Fruit fly (Drosophila melanogaster) whole organism, pupa: Measurements from ENCODE around the gene tay.
A peak's percentile ranks its signal among the peaks of the same experiment; 100 is the strongest.

Source experiments
- CG12605 ChIP-seq: fragments of 200-800 bp; sonication (Bioruptor generic); IDR thresholded peaks from 2 replicates; pipeline ENCODE4 v1.3.6; 2022; ENCODE audit warnings: missing biosample characterization, missing genetic modification characterization
- CG14655 ChIP-seq: fragments of 200-800 bp; sonication (Bioruptor generic); optimal IDR thresholded peaks from 3 replicates; lab custom pipeline; 2017; ENCODE audit warnings: mild to moderate bottlenecking, missing biosample characterization, missing genetic modification reagents, missing genetic modification characterization
- CG15710 ChIP-seq: fragments of 200-800 bp; sonication (Bioruptor generic); optimal IDR thresholded peaks from 2 replicates; lab custom pipeline; 2018; ENCODE audit warnings: missing biosample characterization, mild to moderate bottlenecking, missing genetic modification characterization, moderate library complexity
- CG17806 ChIP-seq: fragments of 200-800 bp; sonication (Bioruptor generic); optimal IDR thresholded peaks from 2 replicates; lab custom pipeline; 2018; ENCODE audit warnings: missing biosample characterization, mild to moderate bottlenecking, missing genetic modification characterization, moderate library complexity
- CG32121 ChIP-seq: fragments of 200-800 bp; sonication (Bioruptor generic); IDR thresholded peaks from 2 replicates; pipeline ENCODE4 v1.3.6; 2022; ENCODE audit warnings: missing biosample characterization, missing genetic modification characterization
- CG34367 ChIP-seq: fragments of 200-800 bp; sonication (Bioruptor generic); optimal IDR thresholded peaks from 2 replicates; lab custom pipeline; 2018; ENCODE audit warnings: missing biosample characterization, mild to moderate bottlenecking, missing genetic modification characterization
- CG4496 ChIP-seq: fragments of 200-800 bp; sonication (Bioruptor generic); IDR thresholded peaks from 3 replicates; pipeline ENCODE4 v1.3.6; 2022; ENCODE audit warnings: missing biosample characterization, missing genetic modification characterization
- D1 ChIP-seq: fragments of 200-800 bp; sonication (Bioruptor generic); optimal IDR thresholded peaks from 2 replicates; lab custom pipeline; 2018; ENCODE audit warnings: missing biosample characterization, mild to moderate bottlenecking, missing genetic modification characterization, moderate library complexity
- EcR ChIP-seq: fragments of 200-800 bp; sonication (Bioruptor generic); optimal IDR thresholded peaks from 3 replicates; lab custom pipeline; 2019; ENCODE audit warnings: missing biosample characterization, missing genetic modification characterization, mild to moderate bottlenecking, moderate library complexity, missing genetic modification reagents
- Ets98B ChIP-seq: fragments of 200-800 bp; sonication (Bioruptor generic); IDR thresholded peaks from 2 replicates; pipeline ENCODE4 v1.3.6; 2022; ENCODE audit warnings: missing biosample characterization, missing genetic modification characterization
- Pif1B ChIP-seq: fragments of 200-800 bp; sonication (Bioruptor generic); optimal IDR thresholded peaks from 3 replicates; lab custom pipeline; 2016; ENCODE audit warnings: missing biosample characterization, missing genetic modification characterization
- Snoo ChIP-seq: fragments of 200-800 bp; sonication (Bioruptor generic); optimal IDR thresholded peaks from 3 replicates; lab custom pipeline; 2017; ENCODE audit warnings: missing biosample characterization, mild to moderate bottlenecking, missing genetic modification characterization, inconsistent platforms
- fd96Ca ChIP-seq: fragments of 200-800 bp; sonication (Bioruptor generic); IDR thresholded peaks from 3 replicates; pipeline ENCODE4 v1.3.6; 2022; ENCODE audit warnings: missing biosample characterization, missing genetic modification characterization
- gl ChIP-seq: fragments of 200-800 bp; sonication (Bioruptor generic); optimal IDR thresholded peaks from 2 replicates; lab custom pipeline; 2018; ENCODE audit warnings: missing biosample characterization, mild to moderate bottlenecking, missing genetic modification characterization

DNA sequence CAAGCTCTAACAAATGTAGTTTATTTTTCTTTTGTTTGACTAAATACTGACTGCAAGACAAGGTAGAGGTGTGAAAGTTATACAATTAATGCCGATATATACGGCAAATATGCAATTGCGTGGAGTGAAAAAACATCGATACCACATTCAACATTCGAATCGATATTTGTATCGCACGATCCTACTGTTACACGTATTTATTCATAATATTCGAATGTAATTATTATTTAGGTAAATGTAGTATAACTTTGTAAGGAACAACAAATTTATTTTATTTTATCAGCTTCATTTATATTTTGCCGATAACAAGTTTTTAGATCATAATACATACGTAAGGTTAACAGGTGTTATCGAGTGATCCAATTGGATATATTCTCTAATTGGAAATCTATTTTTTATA, 51.7 kb downstream of the tay start, which contains the start of gene Chc:
- TF ChIP-seq fd96Ca (GFP tag; lab: Robert Waterston, UW) (no peak), CG12605 (GFP tag; lab: Robert Waterston, UW) (no peak), Ets98B (GFP tag; lab: Robert Waterston, UW) (peak; percentile 30; the same call in 1 of the 2 replicates), Snoo (no peak), CG17806 (tag; lab: Kevin White, UChicago) (no peak), D1 (peak; percentile 54), CG34367 (no peak), EcR (GFP tag; lab: Kevin White, UChicago) (no peak), CG4496 (GFP tag; lab: Robert Waterston, UW) (no peak), CG15710 (tag; lab: Kevin White, UChicago) (no peak), gl (no peak), Pif1B (GFP tag; lab: Kevin White, UChicago) (no peak), CG32121 (no peak), CG14655 (GFP tag; lab: Kevin White, UChicago) (no peak)
